Worm (Caenorhabditis elegans): ENCODE measurements around the gene glb-23.
"Not testable (repeated sequence)": the region's sequence is repeated elsewhere in the genome, so short reads cannot be mapped to it uniquely, and the experiment has no call there.

The glb-23 gene

DNA sequence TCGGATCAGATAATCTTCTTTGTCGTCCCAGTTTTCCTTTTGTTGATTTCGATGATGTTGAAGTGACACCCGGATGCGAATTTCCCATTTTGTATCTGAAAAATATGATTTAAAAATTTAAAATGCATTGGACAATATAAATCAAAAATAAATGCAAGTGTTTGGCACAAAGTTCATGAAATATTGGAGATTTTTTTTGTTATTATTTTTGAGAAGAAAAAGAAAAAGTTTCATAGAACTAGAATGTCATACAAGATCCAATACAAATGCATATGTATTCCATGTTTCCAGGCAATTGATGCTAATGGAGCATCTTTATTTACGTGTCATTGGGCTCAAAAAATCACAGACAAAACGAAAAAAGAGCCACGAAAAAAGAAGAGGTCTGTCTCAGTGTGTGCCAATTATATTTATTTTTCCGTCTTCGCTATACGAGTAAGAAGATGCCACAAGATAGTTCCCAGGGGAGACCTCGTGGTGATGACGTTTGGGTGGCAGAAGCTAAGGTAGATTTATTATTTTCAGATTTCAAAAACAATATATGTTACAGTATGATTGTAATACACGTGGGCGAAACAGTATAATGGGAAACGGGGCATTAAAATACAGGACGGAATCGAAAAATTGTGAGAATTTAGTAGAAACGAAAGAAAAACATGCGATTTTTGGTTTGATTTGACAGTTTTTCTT, at the start of gene glb-23, which contains the start of gene R13A1.1:
Gene glb-23 (minus strand): TSS at position 101 of the 690 bp plus-strand sequence.
Gene R13A1.1 (plus strand): TSS at position 640 of the 690 bp plus-strand sequence.
- no peak for TF ChIP-seq dao-5 (tag; optimal IDR thresholded peaks at IDR 0.05)
- no peak for TF ChIP-seq him-1 (tag; optimal IDR thresholded peaks at IDR 0.05)
- TF ChIP-seq W03F9.2 (tag; optimal IDR thresholded peaks at IDR 0.05): no peak

DNA sequence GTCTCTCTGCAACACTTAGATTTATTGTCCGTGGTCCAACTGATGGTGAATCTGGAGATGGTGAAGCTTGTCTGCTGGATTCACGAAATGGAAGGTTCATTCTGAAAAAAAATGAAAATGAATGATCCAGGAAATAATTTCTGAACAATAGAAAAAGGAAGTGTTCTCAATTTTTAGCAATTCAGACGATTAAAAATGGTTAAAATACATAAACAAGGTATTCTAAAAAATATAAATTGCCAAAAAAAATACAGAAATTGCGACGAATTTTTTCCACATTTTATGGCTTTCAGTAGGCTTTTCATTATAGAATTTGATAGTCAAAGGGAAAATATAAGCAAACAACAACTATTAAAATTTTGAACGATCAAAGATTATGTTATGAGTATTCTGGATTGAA, 43.8 kb upstream of the glb-23 start, which contains the start of gene glb-2:
Gene glb-2 (minus strand): TSS at position 101 of the 400 bp plus-strand sequence.
- TF ChIP-seq him-1 (tag; optimal IDR thresholded peaks at IDR 0.05): no peak
- no peak for TF ChIP-seq dao-5 (tag; optimal IDR thresholded peaks at IDR 0.05)
- TF ChIP-seq W03F9.2 (tag; optimal IDR thresholded peaks at IDR 0.05): no peak

DNA sequence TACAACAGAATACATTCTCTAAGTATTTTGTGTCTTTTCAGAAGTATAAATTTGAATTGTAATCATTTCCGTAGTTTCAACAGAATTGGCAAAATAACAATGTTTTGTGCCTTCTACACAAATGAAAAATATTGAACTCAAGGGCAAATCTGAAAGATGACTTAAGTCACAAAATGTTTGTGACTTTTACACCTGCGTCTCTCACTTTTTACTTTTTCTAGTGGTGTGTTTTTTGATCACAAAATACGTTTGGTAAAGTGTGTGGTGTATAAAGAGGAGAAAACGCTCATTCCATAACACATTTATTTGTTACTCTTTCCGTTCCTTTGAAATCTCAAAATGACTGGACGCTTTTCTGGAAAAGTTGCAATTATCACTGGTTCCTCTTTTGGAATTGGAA, 41.3 kb upstream of the glb-23 start, which contains the start of gene C06E4.3:
Gene C06E4.3 (plus strand): TSS at position 289 of the 400 bp plus-strand sequence.
- TF ChIP-seq dao-5 (tag; optimal IDR thresholded peaks at IDR 0.05) (no peak), him-1 (tag; optimal IDR thresholded peaks at IDR 0.05) (no peak), W03F9.2 (tag; optimal IDR thresholded peaks at IDR 0.05) (no peak)

DNA sequence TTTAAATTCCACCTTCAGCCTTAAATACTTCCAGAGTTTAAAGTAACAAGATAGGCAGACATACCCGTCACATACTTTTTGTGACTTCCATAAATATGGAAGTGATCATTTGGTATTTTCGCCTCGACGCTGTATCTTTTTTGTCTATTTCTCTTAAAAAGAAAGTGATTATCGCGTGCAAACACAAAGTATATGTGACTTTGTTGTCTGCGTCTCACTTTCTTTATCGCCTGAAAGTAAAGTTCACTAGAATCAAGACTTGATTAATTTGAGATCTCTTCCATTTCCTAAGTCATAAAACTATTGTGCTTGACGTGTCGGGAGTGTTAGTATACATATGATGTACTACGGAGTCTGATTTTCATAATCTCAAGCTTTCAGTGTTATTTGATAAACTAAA, 39.0 kb upstream of the glb-23 start, which contains the start of gene C06E4.6:
Gene C06E4.6 (minus strand): TSS at position 51 of the 400 bp plus-strand sequence.
- TF ChIP-seq dao-5 (tag; optimal IDR thresholded peaks at IDR 0.05): no peak
- no peak for TF ChIP-seq him-1 (tag; optimal IDR thresholded peaks at IDR 0.05)
- no peak for TF ChIP-seq W03F9.2 (tag; optimal IDR thresholded peaks at IDR 0.05)

DNA sequence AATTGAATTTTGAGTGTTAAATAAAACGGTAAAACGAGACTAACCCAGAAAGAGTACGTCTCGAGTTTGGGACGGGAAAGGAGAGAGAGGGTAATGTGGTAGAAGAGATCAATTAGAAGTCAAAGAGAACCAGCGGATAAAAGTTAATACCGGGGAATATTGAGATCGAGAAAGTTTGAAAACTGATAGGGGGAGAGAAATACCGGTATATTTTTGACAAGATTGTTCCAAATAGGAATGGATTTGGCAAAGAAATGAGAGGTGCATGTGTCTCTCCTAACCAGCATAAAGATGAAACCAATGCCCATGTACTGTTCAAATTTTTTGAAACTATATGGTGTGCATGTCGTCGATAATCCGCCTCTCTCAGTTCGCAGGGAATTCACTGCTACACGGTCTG, 35.4 kb upstream of the glb-23 start, which contains the start of gene C06E4.5:
Gene C06E4.5 (plus strand): TSS at position 301 of the 400 bp plus-strand sequence.
- not testable (repeated sequence) for TF ChIP-seq dao-5, him-1, W03F9.2 (tag; optimal IDR thresholded peaks at IDR 0.05)

DNA sequence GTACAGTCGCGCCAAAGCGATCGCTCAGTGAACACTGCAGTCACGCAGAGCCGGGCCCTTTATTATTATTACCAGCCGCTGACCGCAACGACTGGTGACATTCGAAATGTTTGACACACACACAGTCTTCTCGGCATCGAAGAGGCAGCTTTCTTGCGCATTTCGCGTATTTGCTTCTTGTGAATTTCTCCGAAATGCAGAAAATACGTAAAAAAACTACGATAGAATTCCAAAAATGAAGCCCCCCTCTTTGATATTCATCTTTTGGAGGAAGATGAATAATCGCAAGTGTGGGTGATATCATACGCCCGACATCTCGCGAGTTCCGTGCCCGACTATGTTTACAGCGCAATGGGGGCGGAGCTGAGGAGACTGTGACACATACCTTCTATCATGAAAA, 34.0 kb upstream of the glb-23 start:
- TF ChIP-seq him-1 (tag; optimal IDR thresholded peaks at IDR 0.05): no peak
- TF ChIP-seq dao-5 (tag; optimal IDR thresholded peaks at IDR 0.05): no peak
- no peak for TF ChIP-seq W03F9.2 (tag; optimal IDR thresholded peaks at IDR 0.05)

DNA sequence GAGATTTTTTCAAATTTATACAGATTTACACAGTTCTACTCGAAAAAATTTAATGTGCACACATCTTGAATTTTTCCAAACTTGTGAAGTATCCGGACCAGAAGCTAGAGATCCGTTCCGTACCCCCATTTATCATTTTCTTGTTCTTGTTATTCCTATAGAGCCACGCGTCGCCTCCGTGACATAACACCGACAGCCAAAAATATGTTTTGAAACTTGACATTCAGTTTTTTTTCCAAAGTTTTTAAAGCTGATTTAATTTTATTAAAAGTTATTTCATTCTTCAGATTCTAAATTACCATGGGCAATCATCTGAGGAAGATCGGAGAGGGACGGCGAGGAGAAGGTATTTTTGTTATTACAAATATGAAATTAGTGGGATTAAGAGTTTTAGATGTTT, 30.9 kb upstream of the glb-23 start, which contains the start of gene D2024.18:
Gene D2024.18 (plus strand): TSS at position 301 of the 400 bp plus-strand sequence.
- TF ChIP-seq him-1 (tag; optimal IDR thresholded peaks at IDR 0.05) (no peak), W03F9.2 (tag; optimal IDR thresholded peaks at IDR 0.05) (no peak), dao-5 (tag; optimal IDR thresholded peaks at IDR 0.05) (no peak)

DNA sequence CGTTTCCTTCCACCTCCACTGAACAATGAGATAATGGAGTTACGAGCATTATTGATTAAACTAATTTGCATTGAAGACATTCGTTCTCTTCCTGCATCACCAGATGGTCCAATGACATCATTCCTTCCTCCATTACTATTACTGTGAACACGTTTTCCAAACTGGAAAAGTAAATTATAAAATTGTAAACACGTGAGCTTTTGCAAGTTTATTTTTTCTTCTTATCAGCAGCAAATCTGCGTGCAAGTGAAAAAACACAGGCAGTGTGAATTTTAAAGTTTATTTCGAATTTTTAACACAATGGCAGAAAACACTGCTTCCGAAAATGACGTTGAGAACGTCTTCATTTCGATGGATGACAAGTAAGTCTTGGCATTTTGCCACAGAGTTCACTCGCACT, 27.9 kb upstream of the glb-23 start, which contains the start of gene D2024.1:
Gene D2024.1 (plus strand): TSS at position 301 of the 400 bp plus-strand sequence.
- TF ChIP-seq W03F9.2, dao-5, him-1 (tag; optimal IDR thresholded peaks at IDR 0.05): not testable (repeated sequence)

DNA sequence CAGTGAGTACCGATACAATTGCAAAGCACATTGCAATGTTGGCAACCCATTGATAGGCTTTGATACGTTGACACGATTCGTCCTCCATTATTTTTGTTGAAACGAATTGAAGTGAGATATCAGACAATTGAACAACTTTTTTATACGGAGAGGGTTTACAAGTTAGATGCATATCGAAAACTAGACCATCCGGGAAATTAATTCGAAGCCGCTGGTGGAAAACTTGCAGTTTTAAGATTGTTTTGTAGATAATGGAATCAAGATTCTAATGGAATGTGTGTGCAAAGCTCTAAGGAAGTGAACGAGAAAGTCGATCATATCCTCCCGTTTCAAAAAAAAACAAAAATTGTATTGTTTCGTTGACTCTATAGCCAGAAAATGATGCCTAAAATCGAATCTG, 27.3 kb upstream of the glb-23 start, which contains the start of gene col-114:
Gene col-114 (minus strand): TSS at position 101 of the 400 bp plus-strand sequence.
- TF ChIP-seq W03F9.2 (tag; optimal IDR thresholded peaks at IDR 0.05) (no peak), dao-5 (tag; optimal IDR thresholded peaks at IDR 0.05) (no peak), him-1 (tag; optimal IDR thresholded peaks at IDR 0.05) (no peak)

DNA sequence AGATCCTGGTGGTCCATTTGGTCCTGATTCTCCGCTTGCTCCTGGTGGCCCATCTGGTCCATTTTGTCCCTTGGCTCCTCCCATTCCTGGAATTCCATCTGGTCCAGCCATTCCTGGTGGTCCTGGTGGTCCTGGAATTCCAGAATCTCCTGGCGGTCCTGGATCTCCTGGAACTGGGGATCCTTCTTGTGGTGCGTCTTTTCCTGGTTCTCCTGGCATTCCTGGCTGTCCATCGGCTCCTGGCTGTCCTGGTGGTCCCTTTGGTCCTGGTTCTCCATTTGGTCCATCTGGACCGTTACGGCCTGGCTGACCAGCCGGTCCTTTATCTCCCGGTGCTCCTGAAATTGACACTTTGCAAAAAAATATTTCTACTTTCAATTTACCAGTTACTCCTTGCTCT, 26.3 kb upstream of the glb-23 start:
- no peak for TF ChIP-seq W03F9.2 (tag; optimal IDR thresholded peaks at IDR 0.05)
- TF ChIP-seq him-1 (tag; optimal IDR thresholded peaks at IDR 0.05): no peak
- no peak for TF ChIP-seq dao-5 (tag; optimal IDR thresholded peaks at IDR 0.05)

DNA sequence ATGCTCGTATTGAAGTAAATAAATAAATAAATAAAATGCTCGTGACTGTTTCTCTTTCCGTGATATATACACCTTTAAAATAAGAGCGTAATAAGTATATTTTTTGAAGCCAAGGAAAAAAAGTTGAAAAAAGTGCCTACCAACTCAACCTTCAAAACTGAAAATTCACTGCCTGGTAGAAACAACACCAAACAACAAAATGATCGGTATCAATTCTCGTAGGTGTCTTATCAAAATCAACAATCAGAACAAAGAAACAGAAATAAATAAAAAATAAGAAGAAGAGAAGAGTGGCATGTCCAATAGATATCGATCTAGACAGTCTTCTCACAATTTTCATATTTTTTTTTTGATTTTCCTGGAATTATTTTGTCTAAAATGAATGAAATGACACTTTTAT, 24.6 kb upstream of the glb-23 start, which contains the start of gene afmd-1:
Gene afmd-1 (plus strand): TSS at position 316 of the 400 bp plus-strand sequence.
- TF ChIP-seq him-1 (tag; optimal IDR thresholded peaks at IDR 0.05) (no peak), dao-5 (tag; optimal IDR thresholded peaks at IDR 0.05) (no peak), W03F9.2 (tag; optimal IDR thresholded peaks at IDR 0.05) (no peak)

DNA sequence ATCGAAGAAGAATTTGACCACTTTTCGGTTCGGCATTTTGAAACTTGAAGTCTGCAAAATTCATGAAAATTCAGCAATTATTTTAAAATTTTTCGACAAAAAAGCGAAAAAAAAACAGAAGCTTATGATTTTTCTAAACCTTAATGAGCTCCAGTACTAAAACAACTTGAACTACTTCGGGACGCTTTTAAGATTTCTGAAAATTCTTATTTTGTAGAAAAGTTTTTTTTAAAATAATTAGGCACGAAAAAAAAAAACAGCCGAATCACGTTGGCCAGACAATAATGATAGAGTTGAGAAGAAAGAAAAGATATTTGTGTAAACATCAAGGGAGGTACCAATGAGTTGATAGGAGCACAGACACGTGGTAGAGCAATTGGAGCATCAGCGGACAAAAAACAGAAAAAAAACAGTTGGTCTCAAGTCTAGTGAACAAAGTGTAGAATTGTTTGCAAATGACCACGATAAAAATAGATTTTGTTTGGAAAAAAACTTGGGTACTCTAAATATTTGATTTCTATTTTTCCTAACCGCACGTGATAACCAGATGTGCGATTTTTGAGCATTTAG, 23.0 kb upstream of the glb-23 start, which contains the start of gene gstk-2:
Gene gstk-2 (minus strand): TSS at position 51 of the 570 bp plus-strand sequence.
- TF ChIP-seq dao-5 (tag; optimal IDR thresholded peaks at IDR 0.05): no peak
- TF ChIP-seq W03F9.2 (tag; optimal IDR thresholded peaks at IDR 0.05): no peak
- no peak for TF ChIP-seq him-1 (tag; optimal IDR thresholded peaks at IDR 0.05)

DNA sequence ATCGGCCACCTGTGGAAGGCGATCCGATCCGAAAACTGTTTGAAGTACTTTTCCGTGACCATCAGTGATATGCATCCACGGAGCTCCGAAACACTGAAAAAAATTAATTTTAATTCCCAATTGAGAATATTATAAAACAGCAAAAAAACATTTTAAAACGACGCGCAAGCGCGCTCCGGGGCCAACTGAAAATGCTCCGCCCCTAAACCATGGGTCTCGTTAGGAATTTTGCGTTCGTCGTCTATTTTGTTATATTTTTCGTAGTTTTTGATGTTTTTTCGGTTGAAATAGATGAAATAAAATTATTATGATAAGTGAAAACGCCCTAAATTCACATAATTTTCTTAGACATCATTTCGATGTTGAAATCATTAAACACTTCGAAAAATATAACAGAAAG, 21.3 kb upstream of the glb-23 start:
- TF ChIP-seq dao-5 (tag; optimal IDR thresholded peaks at IDR 0.05): no peak
- TF ChIP-seq W03F9.2 (tag; optimal IDR thresholded peaks at IDR 0.05): no peak
- TF ChIP-seq him-1 (tag; optimal IDR thresholded peaks at IDR 0.05): no peak
